Worm (Caenorhabditis elegans): ENCODE measurements around the gene R02F11.9.

ce11 chrV:4769633-4770032, 17.6 kb upstream of the R02F11.9 start, which contains the start of gene C18G1.9:
- TF ChIP-seq blmp-1 (tag; optimal IDR thresholded peaks at IDR 0.05) = no peak
- TF ChIP-seq unc-62 (GFP tag; optimal IDR thresholded peaks at IDR 0.05) = no peak
- no peak for TF ChIP-seq mep-1 (tag; optimal IDR thresholded peaks at IDR 0.05)
- no peak for TF ChIP-seq nhr-237 (tag; optimal IDR thresholded peaks at IDR 0.05)
- TF ChIP-seq snpc-4 (tag; optimal IDR thresholded peaks at IDR 0.05) = no peak
- TF ChIP-seq ztf-11 (tag; optimal IDR thresholded peaks at IDR 0.05) = no peak
- no peak for TF ChIP-seq ces-1 (GFP tag; optimal IDR thresholded peaks at IDR 0.05)
- no peak for TF ChIP-seq hlh-1 (tag; optimal IDR thresholded peaks at IDR 0.05)
- no peak for TF ChIP-seq zip-8 (tag; optimal IDR thresholded peaks at IDR 0.05)
- TF ChIP-seq cnd-1 (tag; optimal IDR thresholded peaks at IDR 0.05) = no peak

All from whole organism, mixed stage, embryonic.